Worm (Caenorhabditis elegans): Measurements from ENCODE around the gene F53F8.6.
A peak's percentile ranks its signal among the peaks of the same experiment; 100 is the strongest.

DNA sequence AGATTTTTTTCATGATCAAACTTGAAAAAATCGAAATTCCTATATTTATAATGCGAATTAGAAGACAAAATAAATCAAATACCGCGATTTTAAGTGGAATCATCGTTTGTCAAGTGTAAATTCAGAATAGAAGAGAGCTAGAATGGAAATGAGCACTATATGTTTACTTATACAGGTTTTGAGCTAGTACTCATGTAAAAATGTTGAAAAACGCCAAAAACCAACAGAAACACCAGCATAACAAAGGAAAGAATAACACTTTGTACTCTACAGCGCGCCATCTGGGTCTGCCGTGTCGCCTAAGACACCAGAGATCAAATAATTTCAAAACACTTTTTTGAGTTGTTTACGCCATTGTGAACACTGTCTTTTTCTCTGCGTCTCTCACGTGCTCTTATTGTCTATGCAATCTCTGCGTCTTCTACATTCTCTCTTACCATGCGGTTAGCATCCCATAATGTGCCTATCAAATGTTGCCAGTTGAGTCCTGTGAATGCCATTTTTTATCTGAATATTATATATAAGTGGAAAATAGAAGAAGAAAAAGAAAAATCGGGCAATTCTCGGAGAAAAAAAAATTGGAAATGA is 24.8 kb downstream of the F53F8.6 start, which contains the start of gene ipla-3:
- TF ChIP-seq nhr-10 (tag; optimal IDR thresholded peaks at IDR 0.05): peak; percentile 12
- no peak for TF ChIP-seq fos-1 (tag; optimal IDR thresholded peaks at IDR 0.05)

Measured in whole organism, L4 larva.